Fruit fly (Drosophila melanogaster) whole organism, embryonic: ENCODE data around the gene Charon.

Source experiments
- Atf6 ChIP-seq: fragments of 200-800 bp; sonication (Bioruptor generic); IDR thresholded peaks from 2 replicates; pipeline ENCODE4 v1.3.6; 2022; ENCODE audit warnings: missing biosample characterization, missing genetic modification characterization
- Bgb ChIP-seq: fragments of 200-800 bp; sonication (Bioruptor generic); IDR thresholded peaks from 2 replicates; pipeline ENCODE4 v1.3.6; 2022; ENCODE audit warnings: missing biosample characterization, missing genetic modification characterization; ENCODE audit not compliant: partially characterized antibody
- CG1024 ChIP-seq: fragments of 200-800 bp; sonication (Bioruptor generic); IDR thresholded peaks from 2 replicates; pipeline ENCODE4 v1.3.6; 2022; ENCODE audit warnings: missing biosample characterization, missing genetic modification characterization
- CG10431 ChIP-seq: fragments of 200-800 bp; sonication (Bioruptor generic); optimal IDR thresholded peaks from 3 replicates; lab custom pipeline; 2018; ENCODE audit warnings: missing biosample characterization, mild to moderate bottlenecking, missing genetic modification characterization
- CG10654 ChIP-seq: fragments of 200-800 bp; sonication (Bioruptor generic); optimal IDR thresholded peaks from 2 replicates; lab custom pipeline; 2016; ENCODE audit warnings: missing biosample characterization, missing genetic modification characterization
- CG11247 ChIP-seq: fragments of 200-800 bp; sonication (Bioruptor generic); IDR thresholded peaks from 2 replicates; pipeline ENCODE4 v1.3.6; 2022; ENCODE audit warnings: missing biosample characterization, missing genetic modification characterization
- CG12071 ChIP-seq: fragments of 200-800 bp; sonication (Bioruptor generic); optimal IDR thresholded peaks from 3 replicates; lab custom pipeline; 2018; ENCODE audit warnings: missing biosample characterization, mild to moderate bottlenecking, missing genetic modification characterization
- CG13424 ChIP-seq: fragments of 200-800 bp; sonication (Bioruptor generic); optimal IDR thresholded peaks from 2 replicates; lab custom pipeline; 2019; ENCODE audit warnings: missing biosample characterization, mild to moderate bottlenecking, missing genetic modification characterization, moderate library complexity
- CG13775 ChIP-seq: fragments of 200-800 bp; sonication (Bioruptor generic); optimal IDR thresholded peaks from 3 replicates; lab custom pipeline; 2017; ENCODE audit warnings: missing biosample characterization, mild to moderate bottlenecking, missing genetic modification characterization
- CG15601 ChIP-seq: fragments of 200-800 bp; sonication (Bioruptor generic); optimal IDR thresholded peaks from 3 replicates; lab custom pipeline; 2019; ENCODE audit warnings: missing biosample characterization, mild to moderate bottlenecking, missing genetic modification characterization, moderate library complexity
- CG17568 ChIP-seq: fragments of 200-800 bp; sonication (Bioruptor generic); optimal IDR thresholded peaks from 2 replicates; lab custom pipeline; 2018; ENCODE audit warnings: missing biosample characterization, mild to moderate bottlenecking, missing genetic modification characterization, moderate library complexity
- CG18011 ChIP-seq: fragments of 200-800 bp; sonication (Bioruptor generic); optimal IDR thresholded peaks from 2 replicates; lab custom pipeline; 2017; ENCODE audit warnings: missing biosample characterization, missing genetic modification characterization, mild to moderate bottlenecking, moderate library complexity, missing genotype
- CG2129 ChIP-seq: fragments of 200-800 bp; sonication (Bioruptor generic); IDR thresholded peaks from 2 replicates; pipeline ENCODE4 v1.3.6; 2022; ENCODE audit warnings: missing biosample characterization, missing genetic modification characterization; ENCODE audit not compliant: partially characterized antibody
- CG4617 ChIP-seq: fragments of 200-800 bp; sonication (Bioruptor generic); optimal IDR thresholded peaks from 3 replicates; lab custom pipeline; 2016; ENCODE audit warnings: missing biosample characterization, missing genetic modification characterization, borderline replicate concordance
- CG6272 ChIP-seq: fragments of 200-800 bp; sonication (Bioruptor generic); IDR thresholded peaks from 2 replicates; pipeline ENCODE4 v1.3.6; 2022; ENCODE audit warnings: missing biosample characterization, missing genetic modification characterization
- CG7271 ChIP-seq: fragments of 200-800 bp; sonication (Bioruptor generic); optimal IDR thresholded peaks from 2 replicates; lab custom pipeline; 2018; ENCODE audit warnings: missing biosample characterization, mild to moderate bottlenecking, missing genetic modification characterization, moderate library complexity
- CG7556 ChIP-seq: fragments of 200-800 bp; sonication (Bioruptor generic); optimal IDR thresholded peaks from 2 replicates; lab custom pipeline; 2017; ENCODE audit warnings: missing biosample characterization, mild to moderate bottlenecking, missing genetic modification characterization
- CG7987 ChIP-seq: fragments of 200-800 bp; sonication (Bioruptor generic); optimal IDR thresholded peaks from 2 replicates; lab custom pipeline; 2018; ENCODE audit warnings: missing biosample characterization, mild to moderate bottlenecking, missing genetic modification characterization, moderate library complexity
- CG8089 ChIP-seq: fragments of 200-800 bp; sonication (Bioruptor generic); optimal IDR thresholded peaks from 3 replicates; lab custom pipeline; 2016; ENCODE audit warnings: missing biosample characterization, missing genetic modification characterization
- Dfd ChIP-seq, 2 experiments: fragments of >200 bp; optimal IDR thresholded peaks; 2 replicates each; lab custom pipeline; 2017; ENCODE audit warnings: missing biosample characterization in 2 of 2, missing genetic modification characterization in 2 of 2
- Dp ChIP-seq: fragments of 200-800 bp; sonication (Bioruptor generic); optimal IDR thresholded peaks from 2 replicates; lab custom pipeline; 2018; ENCODE audit warnings: missing biosample characterization, mild to moderate bottlenecking, missing genetic modification characterization, moderate library complexity
- Ets65A ChIP-seq: fragments of 200-800 bp; sonication (Bioruptor generic); peaks from one replicate; lab custom pipeline; 2016; ENCODE audit warnings: missing biosample characterization, missing genetic modification characterization
- Fer1 ChIP-seq: fragments of 200-800 bp; sonication (Bioruptor generic); optimal IDR thresholded peaks from 2 replicates; lab custom pipeline; 2017; ENCODE audit warnings: missing biosample characterization, mild to moderate bottlenecking, missing genetic modification characterization
- Gug ChIP-seq: fragments of 200-800 bp; sonication (Bioruptor generic); IDR thresholded peaks from 4 replicates; pipeline ENCODE4 v1.3.6; 2022; ENCODE audit warnings: missing biosample characterization, missing genetic modification characterization
- HmgD ChIP-seq: fragments of 200-800 bp; sonication (Bioruptor generic); optimal IDR thresholded peaks from 3 replicates; lab custom pipeline; 2016; ENCODE audit warnings: missing biosample characterization, missing genetic modification characterization
- Med ChIP-seq: fragments of 200-800 bp; sonication (Bioruptor generic); peaks from one replicate; lab custom pipeline; 2016; ENCODE audit warnings: missing biosample characterization, missing genetic modification characterization, mild to moderate bottlenecking, inconsistent platforms, moderate library complexity
- NC2β ChIP-seq: fragments of 200-800 bp; sonication (Bioruptor generic); optimal IDR thresholded peaks from 2 replicates; lab custom pipeline; 2016; ENCODE audit warnings: missing biosample characterization, missing genetic modification characterization
- Nf-YA ChIP-seq: fragments of 200-800 bp; sonication (Bioruptor generic); IDR thresholded peaks from 2 replicates; pipeline ENCODE4 v1.3.6; 2022; ENCODE audit warnings: missing biosample characterization, missing genetic modification characterization
- Optix ChIP-seq: fragments of 200-800 bp; sonication (Bioruptor generic); IDR thresholded peaks from 3 replicates; pipeline ENCODE4 v1.3.6; 2022; ENCODE audit warnings: missing biosample characterization, missing genetic modification characterization
- Scr ChIP-seq: fragments of 200-800 bp; sonication (Bioruptor generic); IDR thresholded peaks from 2 replicates; pipeline ENCODE4 v1.3.6; 2022; ENCODE audit warnings: missing biosample characterization, missing genetic modification characterization; ENCODE audit not compliant: partially characterized antibody
- Sry-β ChIP-seq: fragments of 200-800 bp; sonication (Bioruptor generic); optimal IDR thresholded peaks from 2 replicates; lab custom pipeline; 2018; ENCODE audit warnings: missing biosample characterization, mild to moderate bottlenecking, missing genetic modification characterization, moderate library complexity
- Trl ChIP-seq, 3 experiments: fragments of >200 bp in 2 of 3; fragments of 200-800 bp in 1 of 3; sonication (Bioruptor generic) in 1 of 3; optimal IDR thresholded peaks; 2 replicates in 1 of 3; 3 replicates in 2 of 3; lab custom pipeline; 2016 to 2017; ENCODE audit warnings: missing biosample characterization in 1 of 3, missing genetic modification characterization in 1 of 3
- Xrp1 ChIP-seq: fragments of 200-800 bp; sonication (Bioruptor generic); IDR thresholded peaks from 2 replicates; pipeline ENCODE4 v1.3.6; 2022; ENCODE audit warnings: missing biosample characterization, missing genetic modification characterization
- abd-A ChIP-seq: fragments of 200-800 bp; sonication (Bioruptor generic); optimal IDR thresholded peaks from 3 replicates; lab custom pipeline; 2019; ENCODE audit warnings: missing biosample characterization, mild to moderate bottlenecking, missing genetic modification characterization, moderate library complexity
- al ChIP-seq: fragments of 200-800 bp; sonication (Bioruptor generic); IDR thresholded peaks from 2 replicates; pipeline ENCODE4 v1.3.6; 2022; ENCODE audit warnings: missing biosample characterization, missing genetic modification characterization
- ato ChIP-seq: fragments of 200-800 bp; sonication (Bioruptor generic); IDR thresholded peaks from 2 replicates; pipeline ENCODE4 v1.3.6; 2022; ENCODE audit warnings: missing biosample characterization, missing genetic modification characterization; ENCODE audit not compliant: partially characterized antibody
- btn ChIP-seq: fragments of 200-800 bp; sonication (Bioruptor generic); optimal IDR thresholded peaks from 2 replicates; lab custom pipeline; 2016; ENCODE audit warnings: missing biosample characterization, missing genetic modification characterization
- ci ChIP-seq: fragments of 200-800 bp; sonication (Bioruptor generic); IDR thresholded peaks from 3 replicates; pipeline ENCODE4 v1.3.6; 2022; ENCODE audit warnings: missing biosample characterization, missing genetic modification characterization
- ems ChIP-seq: fragments of 200-800 bp; sonication (Bioruptor generic); optimal IDR thresholded peaks from 3 replicates; lab custom pipeline; 2016; ENCODE audit warnings: missing biosample characterization, missing genetic modification characterization
- hkb ChIP-seq, 2 experiments: fragments of 200-800 bp in 1 of 2; fragments of >200 bp in 1 of 2; sonication (Bioruptor generic) in 1 of 2; IDR thresholded peaks in 1 of 2; optimal IDR thresholded peaks in 1 of 2; 2 replicates each; pipeline versions ENCODE4 v1.3.6 to Lab custom; 2017 to 2022; ENCODE audit warnings: missing biosample characterization in 1 of 2, missing genetic modification characterization in 1 of 2
- inv ChIP-seq: fragments of 200-800 bp; sonication (Bioruptor generic); IDR thresholded peaks from 2 replicates; pipeline ENCODE4 v1.3.6; 2022; ENCODE audit warnings: missing biosample characterization, missing genetic modification characterization; ENCODE audit not compliant: partially characterized antibody
- lov ChIP-seq, 2 experiments: fragments of 200-800 bp in 1 of 2; fragments of >200 bp in 1 of 2; sonication (Bioruptor generic) in 1 of 2; IDR thresholded peaks in 1 of 2; optimal IDR thresholded peaks in 1 of 2; 2 replicates in 1 of 2; 3 replicates in 1 of 2; pipeline versions ENCODE4 v1.3.6 to Lab custom; 2017 to 2022; ENCODE audit warnings: missing biosample characterization in 1 of 2, missing genetic modification characterization in 1 of 2
- rib ChIP-seq: fragments of 200-800 bp; sonication (Bioruptor generic); IDR thresholded peaks from 2 replicates; pipeline ENCODE4 v1.3.6; 2022; ENCODE audit warnings: missing biosample characterization, missing genetic modification characterization
- sr ChIP-seq: fragments of 200-800 bp; sonication (Bioruptor generic); IDR thresholded peaks from 3 replicates; pipeline ENCODE4 v1.3.6; 2022; ENCODE audit warnings: missing biosample characterization, missing genetic modification characterization
- tgo ChIP-seq: fragments of 200-800 bp; sonication (Bioruptor generic); IDR thresholded peaks from 3 replicates; pipeline ENCODE4 v1.3.6; 2022; ENCODE audit warnings: missing biosample characterization, missing genetic modification characterization
- tin ChIP-seq: fragments of 200-800 bp; sonication (Bioruptor generic); optimal IDR thresholded peaks from 3 replicates; lab custom pipeline; 2016; ENCODE audit warnings: missing biosample characterization, missing genetic modification characterization
- unc-4 ChIP-seq: fragments of 200-800 bp; sonication (Bioruptor generic); IDR thresholded peaks from 2 replicates; pipeline ENCODE4 v1.3.6; 2022; ENCODE audit warnings: missing biosample characterization, missing genetic modification characterization; ENCODE audit not compliant: partially characterized antibody
- zfh1 ChIP-seq: fragments of 200-800 bp; sonication (Bioruptor generic); IDR thresholded peaks from 3 replicates; pipeline ENCODE4 v1.3.6; 2022; ENCODE audit warnings: missing biosample characterization, missing genetic modification characterization

The Charon gene

dm6 chr2L:1150554-1150953, 22.1 kb downstream of the Charon start, which contains the start of the genes Tfb4 and Vps29 (continued):
- TF ChIP-seq CG12071 (GFP tag; lab: Kevin White, UChicago) (no peak), CG11247 (GFP tag; lab: Robert Waterston, UW) (0 out of 2 replicates have a peak, but pooled peaks have one; percentile 17), CG7987 (GFP tag; lab: Kevin White, UChicago) (peak; percentile 44), NC2β (GFP tag; lab: Kevin White, UChicago) (peak; percentile 12), Scr (GFP tag; lab: Robert Waterston, UW) (peak; percentile 80), sr (GFP tag; lab: Robert Waterston, UW) (no peak), CG10431 (GFP tag; lab: Kevin White, UChicago) (no peak), CG7271 (tag; lab: Kevin White, UChicago) (peak; percentile 42), CG13775 (peak; percentile 9), Nf-YA (GFP tag; lab: Robert Waterston, UW) (no peak), Ets65A (GFP tag; lab: Kevin White, UChicago) (peak; percentile 94), CG13424 (tag; lab: Kevin White, UChicago) (peak; percentile 36), Fer1 (GFP tag; lab: Kevin White, UChicago) (peak; percentile 46), CG15601 (tag; lab: Kevin White, UChicago) (peak; percentile 11), zfh1 (GFP tag; lab: Robert Waterston, UW) (peak; percentile 65; the same call in 2 of the 3 replicates), CG8089 (no peak), CG4617 (peak; percentile 74), CG1024 (0 out of 2 replicates have a peak, but pooled peaks have one; percentile 32), CG6272 (GFP tag; lab: Robert Waterston, UW) (peak; percentile 46; the same call in 1 of the 2 replicates), CG17568 (GFP tag; lab: Kevin White, UChicago) (peak; percentile 99), HmgD (GFP tag; lab: Kevin White, UChicago) (peak; percentile 59), hkb (optimal IDR thresholded peaks at IDR 0.05; lab: Kevin White, UChicago) (no peak), hkb (GFP tag; IDR thresholded peaks at IDR 0.05; lab: Robert Waterston, UW) (peak; percentile 61), tgo (0 out of 3 replicates have a peak, but pooled peaks have one; percentile 14), ato (GFP tag; lab: Robert Waterston, UW) (peak; percentile 96), Trl (optimal IDR thresholded peaks at IDR 0.05; lab: Kevin White, UChicago) (no peak), Trl (GFP tag; optimal IDR thresholded peaks at IDR 0.05; lab: Kevin White, UChicago) (peak; percentile 58), Sry-β (GFP tag; lab: Kevin White, UChicago) (no peak), CG2129 (GFP tag; lab: Robert Waterston, UW) (peak; percentile 70), Med (peak; percentile 97), Dfd (GFP tag; optimal IDR thresholded peaks at IDR 0.05; lab: Kevin White, UChicago) (no peak), Xrp1 (peak; percentile 64), lov (optimal IDR thresholded peaks at IDR 0.05; lab: Kevin White, UChicago) (no peak), lov (GFP tag; IDR thresholded peaks at IDR 0.05; lab: Robert Waterston, UW) (peak; percentile 66; the same call in 1 of the 3 replicates), al (GFP tag; lab: Robert Waterston, UW) (peak; percentile 38; the same call in 1 of the 2 replicates), Bgb (GFP tag; lab: Robert Waterston, UW) (peak; percentile 94), btn (no peak), Dp (GFP tag; lab: Kevin White, UChicago) (peak; percentile 65), Atf6 (GFP tag; lab: Robert Waterston, UW) (peak; percentile 54; the same call in 1 of the 2 replicates), CG10654 (GFP tag; lab: Kevin White, UChicago) (peak; percentile 21), tin (peak; percentile 67), unc-4 (peak; percentile 86), Gug (peak; percentile 60; the same call in 1 of the 4 replicates), ems (GFP tag; lab: Kevin White, UChicago) (peak; percentile 67), ci (peak; percentile 87), rib (GFP tag; lab: Robert Waterston, UW) (peak; percentile 62; the same call in 1 of the 2 replicates), Optix (GFP tag; lab: Robert Waterston, UW) (no peak), inv (GFP tag; lab: Robert Waterston, UW) (peak; percentile 68), CG18011 (GFP tag; lab: Kevin White, UChicago) (peak; percentile 37), CG7556 (GFP tag; lab: Kevin White, UChicago) (no peak), abd-A (tag; lab: Kevin White, UChicago) (no peak)
